Fruit fly (Drosophila melanogaster) whole organism: ENCODE data around the gene Abcd3.

Experiments
- CG8478 ChIP-seq: fragments of >200 bp; optimal IDR thresholded peaks from 2 replicates; lab custom pipeline; 2018; ENCODE audit warnings: inconsistent platforms
- Dll ChIP-seq: fragments of >200 bp; optimal IDR thresholded peaks from 2 replicates; lab custom pipeline; 2017
- EcR ChIP-seq, 2 experiments: fragments of >200 bp; optimal IDR thresholded peaks; 2 replicates each; lab custom pipeline; 2017; ENCODE audit warnings: missing biosample characterization in 2 of 2, missing genetic modification characterization in 2 of 2, missing genetic modification reagents in 2 of 2
- pan ChIP-seq: fragments of >200 bp; optimal IDR thresholded peaks from 2 replicates; lab custom pipeline; 2017
- psq ChIP-seq: fragments of >200 bp; optimal IDR thresholded peaks from 2 replicates; lab custom pipeline; 2017
- usp ChIP-seq: fragments of >200 bp; optimal IDR thresholded peaks from 2 replicates; lab custom pipeline; 2017; ENCODE audit warnings: missing biosample characterization, missing genetic modification characterization, mixed read lengths

Abcd3 gene

DNA sequence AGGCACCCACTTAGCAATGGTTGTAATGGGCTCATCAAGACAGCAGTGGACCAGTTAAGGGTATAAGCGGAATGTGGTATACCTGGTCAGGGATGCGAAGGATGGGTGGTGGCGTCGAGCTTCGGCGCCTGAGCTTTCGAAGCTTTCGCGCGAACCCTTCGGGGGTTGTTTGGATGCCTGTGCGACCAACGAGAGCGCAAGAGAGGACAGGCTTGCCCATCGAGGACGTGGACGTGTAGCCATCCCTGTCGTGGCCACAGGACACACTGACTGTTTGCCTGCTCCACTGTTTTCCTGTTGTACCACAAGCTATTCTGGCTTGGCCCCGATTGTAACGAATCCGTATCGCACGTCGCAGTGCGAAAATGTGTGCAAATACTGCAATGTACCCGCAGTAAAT is 15.3 kb upstream of the Abcd3 start, which contains the start of gene CG14234:
CG14234 (plus strand) TSS at position 301 of the 400 bp plus-strand sequence.
- TF ChIP-seq EcR (GFP tag; optimal IDR thresholded peaks at IDR 0.05; lab: Kevin White, UChicago) (no peak), pan (lab: Kevin White, UChicago) (no peak), CG8478 (lab: Kevin White, UChicago) (no peak), usp (GFP tag; lab: Kevin White, UChicago) (no peak), Dll (lab: Kevin White, UChicago) (no peak), psq (lab: Kevin White, UChicago) (no peak)

- no peak for TF ChIP-seq usp (GFP tag; lab: Kevin White, UChicago)
- TF ChIP-seq CG8478 (lab: Kevin White, UChicago), result no peak
- TF ChIP-seq Dll (lab: Kevin White, UChicago), result no peak
- no peak for TF ChIP-seq EcR (GFP tag; optimal IDR thresholded peaks at IDR 0.05; lab: Kevin White, UChicago)
- no peak for TF ChIP-seq pan (lab: Kevin White, UChicago)
- no peak for TF ChIP-seq psq (lab: Kevin White, UChicago)
Observed at dm6 chrX:19737872-19738271, 12.7 kb upstream of the Abcd3 start.

- TF ChIP-seq Dll (lab: Kevin White, UChicago) (no peak), EcR (GFP tag; optimal IDR thresholded peaks at IDR 0.05; lab: Kevin White, UChicago) (no peak), pan (lab: Kevin White, UChicago) (no peak), psq (lab: Kevin White, UChicago) (no peak), CG8478 (lab: Kevin White, UChicago) (no peak), usp (GFP tag; lab: Kevin White, UChicago) (no peak)
Observed at dm6 chrX:19744003-19744488, 6.5 kb upstream of the Abcd3 start, which contains the start of the genes CG18809, COX6B, CG33932 and Rpp20. Gene CG18809 (minus strand): TSS chrX:19744335. Gene COX6B (minus strand): TSS chrX:19744335. Gene CG33932 (plus strand): TSS chrX:19744431. Gene Rpp20 (plus strand): TSS chrX:19744431.

- TF ChIP-seq EcR (GFP tag; optimal IDR thresholded peaks at IDR 0.05; lab: Kevin White, UChicago) (no peak), usp (GFP tag; lab: Kevin White, UChicago) (no peak), psq (lab: Kevin White, UChicago) (no peak), CG8478 (lab: Kevin White, UChicago) (no peak), pan (lab: Kevin White, UChicago) (no peak), Dll (lab: Kevin White, UChicago) (no peak)
Observed at dm6 chrX:19745908-19746604, 4.5 kb upstream of the Abcd3 start, which contains the start of gene parvin. Gene parvin (plus strand): TSS chrX:19746041.

DNA sequence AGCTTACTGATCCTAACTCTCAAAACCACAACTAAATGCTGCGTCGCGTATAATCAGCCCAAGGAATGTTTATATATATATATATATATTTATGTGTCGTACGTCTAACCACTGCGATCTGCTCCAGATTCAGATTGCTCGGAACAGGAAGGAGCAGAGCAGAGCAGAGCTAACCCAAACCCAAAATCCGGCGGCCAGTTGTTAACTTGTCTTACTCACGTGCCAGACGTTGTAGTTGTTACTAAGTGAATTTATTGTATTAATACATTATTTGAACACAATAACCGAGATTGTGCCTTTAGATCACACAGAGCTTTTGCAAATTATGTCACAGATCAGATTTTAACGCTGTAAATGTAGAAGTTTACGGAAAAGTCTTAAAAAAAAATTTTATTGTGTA is 2.6 kb upstream of the Abcd3 start, which contains the start of gene Alr:
Alr (plus strand) TSS at position 301 of the 400 bp plus-strand sequence.
- no peak for TF ChIP-seq EcR (GFP tag; optimal IDR thresholded peaks at IDR 0.05; lab: Kevin White, UChicago)
- TF ChIP-seq CG8478 (lab: Kevin White, UChicago), result no peak
- TF ChIP-seq pan (lab: Kevin White, UChicago), result no peak
- no peak for TF ChIP-seq psq (lab: Kevin White, UChicago)
- TF ChIP-seq usp (GFP tag; lab: Kevin White, UChicago), result no peak
- no peak for TF ChIP-seq Dll (lab: Kevin White, UChicago)

dm6 chrX:19748565-19748964 is 2.0 kb upstream of the Abcd3 start:
- TF ChIP-seq Dll (lab: Kevin White, UChicago), result no peak
- TF ChIP-seq CG8478 (lab: Kevin White, UChicago), result no peak
- TF ChIP-seq usp (GFP tag; lab: Kevin White, UChicago), result no peak
- TF ChIP-seq psq (lab: Kevin White, UChicago), result no peak
- TF ChIP-seq pan (lab: Kevin White, UChicago), result no peak
- TF ChIP-seq EcR (GFP tag; optimal IDR thresholded peaks at IDR 0.05; lab: Kevin White, UChicago), result no peak

DNA sequence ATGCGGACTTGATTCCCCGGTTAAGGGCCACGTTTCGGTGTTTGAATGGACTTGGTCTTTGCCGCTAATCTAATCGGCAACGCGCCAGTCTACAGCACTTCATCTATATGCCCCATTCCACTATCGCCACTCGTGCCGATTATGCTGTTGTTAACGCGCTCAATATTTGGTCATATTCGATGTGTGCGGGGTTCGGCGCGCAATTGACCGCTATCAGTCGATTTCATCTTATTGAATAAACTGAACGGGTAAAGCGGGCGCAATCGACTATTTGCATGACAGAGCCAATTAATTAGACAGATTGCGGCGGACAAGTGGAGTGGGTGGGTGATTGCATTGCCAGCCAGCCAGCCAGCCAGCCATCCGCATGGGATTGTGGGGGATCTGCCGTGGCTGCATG is 1.8 kb downstream of the Abcd3 start:
- TF ChIP-seq pan (lab: Kevin White, UChicago) (no peak), psq (lab: Kevin White, UChicago) (no peak), EcR (GFP tag; optimal IDR thresholded peaks at IDR 0.05; lab: Kevin White, UChicago) (no peak), usp (GFP tag; lab: Kevin White, UChicago) (no peak), CG8478 (lab: Kevin White, UChicago) (no peak), Dll (lab: Kevin White, UChicago) (no peak)

- TF ChIP-seq pan (lab: Kevin White, UChicago), result no peak
- no peak for TF ChIP-seq CG8478 (lab: Kevin White, UChicago)
- TF ChIP-seq usp (GFP tag; lab: Kevin White, UChicago), result no peak
- TF ChIP-seq EcR (GFP tag; optimal IDR thresholded peaks at IDR 0.05; lab: Kevin White, UChicago), result no peak
- no peak for TF ChIP-seq Dll (lab: Kevin White, UChicago)
- no peak for TF ChIP-seq psq (lab: Kevin White, UChicago)
Observed at dm6 chrX:19753710-19754109, 3.1 kb downstream of the Abcd3 start.

DNA sequence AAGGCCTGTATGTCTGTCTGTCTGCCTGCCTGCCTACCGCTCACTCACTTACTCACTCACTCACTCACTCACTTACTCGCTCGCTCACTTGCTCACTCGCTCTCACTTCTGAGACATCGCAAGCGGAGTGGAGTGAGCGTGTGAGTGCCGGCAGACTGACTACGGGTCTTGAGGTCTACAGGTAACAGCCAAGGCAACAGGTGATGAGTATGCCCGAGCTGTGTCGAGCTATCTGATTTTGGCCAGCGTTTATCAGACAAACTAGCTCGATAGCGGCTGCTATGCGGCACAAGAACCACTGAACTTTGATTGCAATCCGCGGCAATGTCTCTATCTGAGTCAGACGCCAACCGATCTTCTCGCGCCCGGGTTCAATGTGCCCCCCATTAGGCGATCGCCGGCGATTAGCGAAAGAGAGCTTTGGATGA is 3.6 kb downstream of the Abcd3 start:
- no peak for TF ChIP-seq usp (GFP tag; lab: Kevin White, UChicago)
- TF ChIP-seq CG8478 (lab: Kevin White, UChicago), result no peak
- TF ChIP-seq EcR (GFP tag; optimal IDR thresholded peaks at IDR 0.05; lab: Kevin White, UChicago), result no peak
- TF ChIP-seq psq (lab: Kevin White, UChicago), result no peak
- TF ChIP-seq pan (lab: Kevin White, UChicago), result no peak
- no peak for TF ChIP-seq Dll (lab: Kevin White, UChicago)

- TF ChIP-seq CG8478 (lab: Kevin White, UChicago) (no peak), psq (lab: Kevin White, UChicago) (no peak)
Observed at dm6 chrX:19754705-19755403, 4.3 kb downstream of the Abcd3 start.
